Worm (Caenorhabditis elegans): ENCODE measurements around the gene H20J04.9.

H20J04.9 gene

ce11 chrII:4350888-4351287 is at the start of gene H20J04.9:
TSS of gene H20J04.9 (plus strand) at chrII:4351188.
- TF ChIP-seq him-1 (tag; optimal IDR thresholded peaks at IDR 0.05): no peak
- TF ChIP-seq W03F9.2 (tag; optimal IDR thresholded peaks at IDR 0.05): no peak

- TF ChIP-seq W03F9.2 (tag; optimal IDR thresholded peaks at IDR 0.05) (no peak), dao-5 (tag; optimal IDR thresholded peaks at IDR 0.05) (no peak), him-1 (tag; optimal IDR thresholded peaks at IDR 0.05) (no peak)
Measured at ce11 chrII:4301307-4301706, 49.7 kb upstream of the H20J04.9 start, which contains the start of gene gtf-2F1. TSS of gene gtf-2F1 (plus strand) at chrII:4301607.

- no peak for TF ChIP-seq him-1 (tag; optimal IDR thresholded peaks at IDR 0.05)
- TF ChIP-seq W03F9.2 (tag; optimal IDR thresholded peaks at IDR 0.05): no peak
- no peak for TF ChIP-seq dao-5 (tag; optimal IDR thresholded peaks at IDR 0.05)
Measured at ce11 chrII:4306921-4307630, 43.9 kb upstream of the H20J04.9 start, which contains the start of gene Y52E8A.3. TSS of gene Y52E8A.3 (minus strand) at chrII:4306971.

- TF ChIP-seq W03F9.2 (tag; optimal IDR thresholded peaks at IDR 0.05): no peak
- TF ChIP-seq him-1 (tag; optimal IDR thresholded peaks at IDR 0.05): no peak
- TF ChIP-seq dao-5 (tag; optimal IDR thresholded peaks at IDR 0.05): no peak
Measured at ce11 chrII:4312115-4312514, 38.9 kb upstream of the H20J04.9 start, which contains the start of gene plep-1. TSS of gene plep-1 (minus strand) at chrII:4312215.

- no peak for TF ChIP-seq dao-5 (tag; optimal IDR thresholded peaks at IDR 0.05)
- no peak for TF ChIP-seq him-1 (tag; optimal IDR thresholded peaks at IDR 0.05)
- no peak for TF ChIP-seq W03F9.2 (tag; optimal IDR thresholded peaks at IDR 0.05)
Measured at ce11 chrII:4316011-4316410, 35.0 kb upstream of the H20J04.9 start, which contains the start of gene srw-40. TSS of gene srw-40 (minus strand) at chrII:4316111.

- TF ChIP-seq him-1 (tag; optimal IDR thresholded peaks at IDR 0.05) (no peak), dao-5 (tag; optimal IDR thresholded peaks at IDR 0.05) (no peak), W03F9.2 (tag; optimal IDR thresholded peaks at IDR 0.05) (no peak)
Measured at ce11 chrII:4319537-4320019, 31.4 kb upstream of the H20J04.9 start, which contains the start of gene Y52E8A.6. TSS of gene Y52E8A.6 (minus strand) at chrII:4319969.

- TF ChIP-seq him-1 (tag; optimal IDR thresholded peaks at IDR 0.05): no peak
- no peak for TF ChIP-seq W03F9.2 (tag; optimal IDR thresholded peaks at IDR 0.05)
- no peak for TF ChIP-seq dao-5 (tag; optimal IDR thresholded peaks at IDR 0.05)
Measured at ce11 chrII:4320455-4320854, 30.5 kb upstream of the H20J04.9 start, which contains the start of gene Y52E8A.2. TSS of gene Y52E8A.2 (plus strand) at chrII:4320836.

- TF ChIP-seq dao-5 (tag; optimal IDR thresholded peaks at IDR 0.05): no peak
- no peak for TF ChIP-seq W03F9.2 (tag; optimal IDR thresholded peaks at IDR 0.05)
- no peak for TF ChIP-seq him-1 (tag; optimal IDR thresholded peaks at IDR 0.05)
Measured at ce11 chrII:4321766-4322165, 29.2 kb upstream of the H20J04.9 start, which contains the start of gene Y52E8A.1. TSS of gene Y52E8A.1 (plus strand) at chrII:4322066.

- TF ChIP-seq dao-5 (tag; optimal IDR thresholded peaks at IDR 0.05) (no peak), W03F9.2 (tag; optimal IDR thresholded peaks at IDR 0.05) (no peak), him-1 (tag; optimal IDR thresholded peaks at IDR 0.05) (no peak)
Measured at ce11 chrII:4322871-4323270, 28.1 kb upstream of the H20J04.9 start, which contains the start of gene H20J04.6. TSS of gene H20J04.6 (plus strand) at chrII:4323256.

- TF ChIP-seq him-1 (tag; optimal IDR thresholded peaks at IDR 0.05) (no peak), dao-5 (tag; optimal IDR thresholded peaks at IDR 0.05) (no peak), W03F9.2 (tag; optimal IDR thresholded peaks at IDR 0.05) (no peak)
Measured at ce11 chrII:4324061-4324460, 26.9 kb upstream of the H20J04.9 start, which contains the start of gene mog-2. TSS of gene mog-2 (plus strand) at chrII:4324361.

- TF ChIP-seq W03F9.2 (tag; optimal IDR thresholded peaks at IDR 0.05) (no peak), dao-5 (tag; optimal IDR thresholded peaks at IDR 0.05) (no peak), him-1 (tag; optimal IDR thresholded peaks at IDR 0.05) (no peak)
Measured at ce11 chrII:4326420-4326819, 24.6 kb upstream of the H20J04.9 start, which contains the start of gene pfd-2. TSS of gene pfd-2 (plus strand) at chrII:4326720.

ce11 chrII:4328716-4329115 is 22.3 kb upstream of the H20J04.9 start, which contains the start of gene H20J04.4:
TSS of gene H20J04.4 (plus strand) at chrII:4329016.
- TF ChIP-seq him-1 (tag; optimal IDR thresholded peaks at IDR 0.05): no peak
- no peak for TF ChIP-seq W03F9.2 (tag; optimal IDR thresholded peaks at IDR 0.05)
- TF ChIP-seq dao-5 (tag; optimal IDR thresholded peaks at IDR 0.05): no peak

ce11 chrII:4334448-4334847 is 16.5 kb upstream of the H20J04.9 start, which contains the start of gene madf-3:
TSS of gene madf-3 (plus strand) at chrII:4334748.
- TF ChIP-seq dao-5 (tag; optimal IDR thresholded peaks at IDR 0.05): no peak
- no peak for TF ChIP-seq W03F9.2 (tag; optimal IDR thresholded peaks at IDR 0.05)
- no peak for TF ChIP-seq him-1 (tag; optimal IDR thresholded peaks at IDR 0.05)

- TF ChIP-seq dao-5 (tag; optimal IDR thresholded peaks at IDR 0.05): no peak
- no peak for TF ChIP-seq him-1 (tag; optimal IDR thresholded peaks at IDR 0.05)
- TF ChIP-seq W03F9.2 (tag; optimal IDR thresholded peaks at IDR 0.05): no peak
Measured at ce11 chrII:4337731-4338130, 13.3 kb upstream of the H20J04.9 start.
